Fruit fly (Drosophila melanogaster) whole organism, embryonic: ENCODE results near the gene CG31872.
A peak's percentile ranks its signal among the peaks of the same experiment; 100 is the strongest.

ENCODE experiments used
- ATbp ChIP-seq: fragments of 200-800 bp; sonication (Bioruptor generic); optimal IDR thresholded peaks from 2 replicates; lab custom pipeline; 2017; ENCODE audit warnings: missing biosample characterization, mild to moderate bottlenecking, missing genetic modification characterization, missing genetic modification reagents
- Atf3 ChIP-seq: fragments of 200-800 bp; sonication (Bioruptor generic); optimal IDR thresholded peaks from 3 replicates; lab custom pipeline; 2016; ENCODE audit warnings: missing biosample characterization, missing genetic modification characterization
- CG10274 ChIP-seq: fragments of 200-800 bp; sonication (Bioruptor generic); optimal IDR thresholded peaks from 3 replicates; lab custom pipeline; 2017; ENCODE audit warnings: missing biosample characterization, mild to moderate bottlenecking, missing genetic modification characterization
- CG10565 ChIP-seq: fragments of 200-800 bp; sonication (Bioruptor generic); optimal IDR thresholded peaks from 3 replicates; lab custom pipeline; 2016; ENCODE audit warnings: missing biosample characterization, mild to moderate bottlenecking, missing genetic modification characterization
- CG11695 ChIP-seq: fragments of 200-800 bp; sonication (Bioruptor generic); IDR thresholded peaks from 3 replicates; pipeline ENCODE4 v1.3.6; 2022; ENCODE audit warnings: missing biosample characterization, missing genetic modification characterization
- CG12391 ChIP-seq: fragments of 200-800 bp; sonication (Bioruptor generic); optimal IDR thresholded peaks from 3 replicates; lab custom pipeline; 2018; ENCODE audit warnings: missing biosample characterization, mild to moderate bottlenecking, missing genetic modification characterization, moderate library complexity
- CG15011 ChIP-seq: fragments of 200-800 bp; sonication (Bioruptor generic); optimal IDR thresholded peaks from 3 replicates; lab custom pipeline; 2018; ENCODE audit warnings: missing biosample characterization, mild to moderate bottlenecking, missing genetic modification characterization
- CG15269 ChIP-seq: fragments of 200-800 bp; sonication (Bioruptor generic); optimal IDR thresholded peaks from 2 replicates; lab custom pipeline; 2018; ENCODE audit warnings: missing biosample characterization, mild to moderate bottlenecking, missing genetic modification characterization, moderate library complexity
- CG15479 ChIP-seq: fragments of 200-800 bp; sonication (Bioruptor generic); optimal IDR thresholded peaks from 3 replicates; lab custom pipeline; 2019; ENCODE audit warnings: missing biosample characterization, mild to moderate bottlenecking, missing genetic modification characterization, moderate library complexity
- CG15514 ChIP-seq: fragments of 200-800 bp; sonication (Bioruptor generic); optimal IDR thresholded peaks from 3 replicates; lab custom pipeline; 2017; ENCODE audit warnings: missing biosample characterization, missing genetic modification characterization, mild to moderate bottlenecking, moderate library complexity, missing genetic modification reagents
- CG17186 ChIP-seq: fragments of 200-800 bp; sonication (Bioruptor generic); optimal IDR thresholded peaks from 3 replicates; lab custom pipeline; 2017; ENCODE audit warnings: missing biosample characterization, missing genetic modification reagents, missing genetic modification characterization
- CG17385 ChIP-seq: fragments of 200-800 bp; sonication (Bioruptor generic); optimal IDR thresholded peaks from 3 replicates; lab custom pipeline; 2018; ENCODE audit warnings: missing biosample characterization, mild to moderate bottlenecking, missing genetic modification characterization
- CG17568 ChIP-seq: fragments of 200-800 bp; sonication (Bioruptor generic); optimal IDR thresholded peaks from 2 replicates; lab custom pipeline; 2018; ENCODE audit warnings: missing biosample characterization, mild to moderate bottlenecking, missing genetic modification characterization, moderate library complexity
- CG18476 ChIP-seq: fragments of 200-800 bp; sonication (Bioruptor generic); optimal IDR thresholded peaks from 2 replicates; lab custom pipeline; 2016; ENCODE audit warnings: missing biosample characterization, mild to moderate bottlenecking, missing genetic modification characterization
- CG2889 ChIP-seq: fragments of 200-800 bp; sonication (Bioruptor generic); IDR thresholded peaks from 3 replicates; pipeline ENCODE4 v1.3.6; 2022; ENCODE audit warnings: missing biosample characterization, missing genetic modification characterization
- CG30431 ChIP-seq: fragments of 200-800 bp; sonication (Bioruptor generic); optimal IDR thresholded peaks from 2 replicates; lab custom pipeline; 2017; ENCODE audit warnings: missing biosample characterization, missing genetic modification characterization
- CG32767 ChIP-seq: fragments of 200-800 bp; sonication (Bioruptor generic); IDR thresholded peaks from 2 replicates; pipeline ENCODE4 v1.3.6; 2022; ENCODE audit warnings: missing biosample characterization, missing genetic modification characterization
- CG3281 ChIP-seq: fragments of 200-800 bp; sonication (Bioruptor generic); optimal IDR thresholded peaks from 3 replicates; lab custom pipeline; 2017; ENCODE audit warnings: missing biosample characterization, mild to moderate bottlenecking, missing genetic modification characterization
- CG3838 ChIP-seq: fragments of 200-800 bp; sonication (Bioruptor generic); optimal IDR thresholded peaks from 3 replicates; lab custom pipeline; 2016; ENCODE audit warnings: missing biosample characterization, missing genetic modification characterization
- CG4360 ChIP-seq: fragments of 200-800 bp; sonication (Bioruptor generic); IDR thresholded peaks from 2 replicates; pipeline ENCODE4 v1.3.6; 2022; ENCODE audit warnings: missing biosample characterization, missing genetic modification characterization
- CG7928 ChIP-seq: fragments of 200-800 bp; sonication (Bioruptor generic); optimal IDR thresholded peaks from 2 replicates; lab custom pipeline; 2017; ENCODE audit warnings: missing biosample characterization, mild to moderate bottlenecking, missing genetic modification characterization
- CG8281 ChIP-seq: fragments of 200-800 bp; sonication (Bioruptor generic); optimal IDR thresholded peaks from 2 replicates; lab custom pipeline; 2018; ENCODE audit warnings: missing biosample characterization, mild to moderate bottlenecking, missing genetic modification characterization, moderate library complexity
- CG9215 ChIP-seq: fragments of 200-800 bp; sonication (Bioruptor generic); IDR thresholded peaks from 2 replicates; pipeline ENCODE4 v1.3.6; 2022; ENCODE audit warnings: missing biosample characterization, missing genetic modification characterization
- D19B ChIP-seq: fragments of 200-800 bp; sonication (Bioruptor generic); optimal IDR thresholded peaks from 2 replicates; lab custom pipeline; 2017; ENCODE audit warnings: missing biosample characterization, mild to moderate bottlenecking, missing genetic modification characterization
- Eip74EF ChIP-seq, 2 experiments: fragments of 200-800 bp in 1 of 2; fragments of >200 bp in 1 of 2; sonication (Bioruptor generic) in 1 of 2; optimal IDR thresholded peaks; 2 replicates each; lab custom pipeline; 2017 to 2019; ENCODE audit warnings: missing biosample characterization in 2 of 2, missing genetic modification characterization in 2 of 2, mild to moderate bottlenecking in 1 of 2, moderate library complexity in 1 of 2
- Fer1 ChIP-seq: fragments of 200-800 bp; sonication (Bioruptor generic); optimal IDR thresholded peaks from 2 replicates; lab custom pipeline; 2017; ENCODE audit warnings: missing biosample characterization, mild to moderate bottlenecking, missing genetic modification characterization
- Jarid2 ChIP-seq: fragments of 200-800 bp; sonication (Bioruptor generic); optimal IDR thresholded peaks from 3 replicates; lab custom pipeline; 2017; ENCODE audit warnings: mild to moderate bottlenecking, missing biosample characterization, missing genetic modification reagents, missing genetic modification characterization
- Lhr ChIP-seq: fragments of 200-800 bp; sonication (Bioruptor generic); optimal IDR thresholded peaks from 3 replicates; lab custom pipeline; 2017; ENCODE audit warnings: mild to moderate bottlenecking, missing biosample characterization, missing genetic modification reagents, missing genetic modification characterization
- MBD-R2 ChIP-seq: fragments of 200-800 bp; sonication (Bioruptor generic); IDR thresholded peaks from 2 replicates; pipeline ENCODE4 v1.3.6; 2022; ENCODE audit warnings: missing biosample characterization, missing genetic modification characterization
- MTF-1 ChIP-seq: fragments of 200-800 bp; sonication (Bioruptor generic); optimal IDR thresholded peaks from 2 replicates; lab custom pipeline; 2018; ENCODE audit warnings: missing biosample characterization, mild to moderate bottlenecking, missing genetic modification characterization, borderline replicate concordance
- NC2β ChIP-seq: fragments of 200-800 bp; sonication (Bioruptor generic); optimal IDR thresholded peaks from 2 replicates; lab custom pipeline; 2016; ENCODE audit warnings: missing biosample characterization, missing genetic modification characterization
- abd-A ChIP-seq: fragments of 200-800 bp; sonication (Bioruptor generic); optimal IDR thresholded peaks from 3 replicates; lab custom pipeline; 2019; ENCODE audit warnings: missing biosample characterization, mild to moderate bottlenecking, missing genetic modification characterization, moderate library complexity
- aop ChIP-seq: fragments of 200-800 bp; sonication (Bioruptor generic); IDR thresholded peaks from 2 replicates; pipeline ENCODE4 v1.3.6; 2022; ENCODE audit warnings: missing biosample characterization, missing genetic modification characterization
- bab2 ChIP-seq: fragments of 200-800 bp; sonication (Bioruptor generic); optimal IDR thresholded peaks from 2 replicates; lab custom pipeline; 2016; ENCODE audit warnings: missing biosample characterization, missing genetic modification characterization
- dati ChIP-seq: fragments of 200-800 bp; sonication (Bioruptor generic); IDR thresholded peaks from 2 replicates; pipeline ENCODE4 v1.3.6; 2022; ENCODE audit warnings: missing biosample characterization, missing genetic modification characterization
- ems ChIP-seq: fragments of 200-800 bp; sonication (Bioruptor generic); optimal IDR thresholded peaks from 3 replicates; lab custom pipeline; 2016; ENCODE audit warnings: missing biosample characterization, missing genetic modification characterization
- exex ChIP-seq: fragments of 200-800 bp; sonication (Bioruptor generic); optimal IDR thresholded peaks from 4 replicates; lab custom pipeline; 2018; ENCODE audit warnings: missing biosample characterization, mild to moderate bottlenecking, missing genetic modification characterization, moderate library complexity
- fd64A ChIP-seq: fragments of 200-800 bp; sonication (Bioruptor generic); optimal IDR thresholded peaks from 3 replicates; lab custom pipeline; 2018; ENCODE audit warnings: missing biosample characterization, mild to moderate bottlenecking, missing genetic modification characterization
- grau ChIP-seq: fragments of 200-800 bp; optimal IDR thresholded peaks from 3 replicates; lab custom pipeline; 2019; ENCODE audit warnings: missing biosample characterization, mild to moderate bottlenecking, missing genetic modification characterization, moderate library complexity
- grn ChIP-seq: fragments of 200-800 bp; sonication (Bioruptor generic); optimal IDR thresholded peaks from 3 replicates; lab custom pipeline; 2017; ENCODE audit warnings: missing biosample characterization, missing genetic modification characterization
- gro ChIP-seq: fragments of 200-800 bp; sonication (Bioruptor generic); optimal IDR thresholded peaks from 2 replicates; lab custom pipeline; 2016; ENCODE audit warnings: missing biosample characterization, missing genetic modification characterization
- klu ChIP-seq: fragments of 200-800 bp; sonication (Bioruptor generic); IDR thresholded peaks from 2 replicates; pipeline ENCODE4 v1.3.6; 2022; ENCODE audit warnings: missing biosample characterization, missing genetic modification characterization
- nmo ChIP-seq: fragments of 200-800 bp; sonication (Bioruptor generic); optimal IDR thresholded peaks from 2 replicates; lab custom pipeline; 2018; ENCODE audit warnings: missing biosample characterization, mild to moderate bottlenecking, missing genetic modification characterization, moderate library complexity
- scrt ChIP-seq: fragments of 200-800 bp; sonication (Bioruptor generic); optimal IDR thresholded peaks from 2 replicates; lab custom pipeline; 2018; ENCODE audit warnings: missing biosample characterization, mild to moderate bottlenecking, missing genetic modification characterization, moderate library complexity
- sd ChIP-seq: fragments of 200-800 bp; sonication (Bioruptor generic); optimal IDR thresholded peaks from 3 replicates; lab custom pipeline; 2018; ENCODE audit warnings: missing biosample characterization, mild to moderate bottlenecking, missing genetic modification characterization, moderate library complexity
- sob ChIP-seq: fragments of 200-800 bp; sonication (Bioruptor generic); IDR thresholded peaks from 2 replicates; pipeline ENCODE4 v1.3.6; 2022; ENCODE audit warnings: missing biosample characterization, missing genetic modification characterization
- stc ChIP-seq: fragments of 200-800 bp; sonication (Bioruptor generic); IDR thresholded peaks from 2 replicates; pipeline ENCODE4 v1.3.6; 2022; ENCODE audit warnings: missing biosample characterization, missing genetic modification characterization
- unc-4 ChIP-seq: fragments of 200-800 bp; sonication (Bioruptor generic); IDR thresholded peaks from 2 replicates; pipeline ENCODE4 v1.3.6; 2022; ENCODE audit warnings: missing biosample characterization, missing genetic modification characterization; ENCODE audit not compliant: partially characterized antibody
- zfh1 ChIP-seq: fragments of 200-800 bp; sonication (Bioruptor generic); IDR thresholded peaks from 3 replicates; pipeline ENCODE4 v1.3.6; 2022; ENCODE audit warnings: missing biosample characterization, missing genetic modification characterization
- zfh2 ChIP-seq: fragments of 200-800 bp; sonication (Bioruptor generic); optimal IDR thresholded peaks from 2 replicates; lab custom pipeline; 2016; ENCODE audit warnings: missing biosample characterization, missing genetic modification characterization

CG31872 gene

dm6 chr2L:10665603-10666002 is 25.9 kb downstream of the CG31872 start (continued):
- peak; percentile 67 for TF ChIP-seq Atf3 (GFP tag; lab: Kevin White, UChicago)
- TF ChIP-seq CG9215 = peak; percentile 70
- no peak for TF ChIP-seq CG4360 (GFP tag; lab: Robert Waterston, UW)
- TF ChIP-seq CG30431 (GFP tag; lab: Kevin White, UChicago) = peak; percentile 21
- TF ChIP-seq Jarid2 (GFP tag; lab: Kevin White, UChicago) = peak; percentile 21
- peak; percentile 67 for TF ChIP-seq nmo (GFP tag; lab: Kevin White, UChicago)
- peak; percentile 37 for TF ChIP-seq CG18476 (GFP tag; lab: Kevin White, UChicago)
- TF ChIP-seq Fer1 = peak; percentile 75
- TF ChIP-seq D19B (GFP tag; lab: Kevin White, UChicago) = peak; percentile 26
- TF ChIP-seq scrt = peak; percentile 51
- no peak for TF ChIP-seq CG10565 (GFP tag; lab: Kevin White, UChicago)
- peak; percentile 75 for TF ChIP-seq gro (GFP tag; lab: Kevin White, UChicago)
- no peak for TF ChIP-seq CG17186 (GFP tag; lab: Kevin White, UChicago)
- no peak for TF ChIP-seq fd64A
- TF ChIP-seq CG3281 = peak; percentile 56
- peak; percentile 55 for TF ChIP-seq MBD-R2
- TF ChIP-seq bab2 (GFP tag; lab: Kevin White, UChicago) = peak; percentile 72
- TF ChIP-seq sob (GFP tag; lab: Robert Waterston, UW) = peak; percentile 87
- TF ChIP-seq grau (tag; lab: Kevin White, UChicago) = peak; percentile 94
- no peak for TF ChIP-seq klu
- peak in 1 of 2 experiments; percentile 72 for TF ChIP-seq Eip74EF (GFP tag; optimal IDR thresholded peaks at IDR 0.05; lab: Kevin White, UChicago)
- 0 out of 2 replicates have a peak, but pooled peaks have one; percentile 7 for TF ChIP-seq aop
- TF ChIP-seq CG15269 (tag; lab: Kevin White, UChicago) = peak; percentile 88
- TF ChIP-seq ems (GFP tag; lab: Kevin White, UChicago) = peak; percentile 53
- TF ChIP-seq zfh1 (GFP tag; lab: Robert Waterston, UW) = peak; percentile 86
- TF ChIP-seq MTF-1 (GFP tag; lab: Kevin White, UChicago) = peak; percentile 7
- peak; percentile 58 for TF ChIP-seq CG15011 (GFP tag; lab: Kevin White, UChicago)
- TF ChIP-seq CG8281 (tag; lab: Kevin White, UChicago) = peak; percentile 34
- TF ChIP-seq CG15479 (GFP tag; lab: Kevin White, UChicago) = no peak
- TF ChIP-seq CG17568 (GFP tag; lab: Kevin White, UChicago) = peak; percentile 48
- TF ChIP-seq sd (tag; lab: Kevin White, UChicago) = peak; percentile 55
- peak; percentile 84 for TF ChIP-seq stc (GFP tag; lab: Robert Waterston, UW)
- no peak for TF ChIP-seq unc-4 (GFP tag; lab: Robert Waterston, UW)
- no peak for TF ChIP-seq Lhr (GFP tag; lab: Kevin White, UChicago)
- TF ChIP-seq CG15514 = peak; percentile 53
- no peak for TF ChIP-seq CG7928 (GFP tag; lab: Kevin White, UChicago)
- TF ChIP-seq CG32767 (GFP tag; lab: Robert Waterston, UW) = peak; percentile 83
- peak; percentile 80 for TF ChIP-seq CG12391 (tag; lab: Kevin White, UChicago)
- peak; percentile 71 for TF ChIP-seq ATbp (GFP tag; lab: Kevin White, UChicago)
- peak; percentile 86 for TF ChIP-seq CG11695 (GFP tag; lab: Robert Waterston, UW)
- TF ChIP-seq grn (GFP tag; lab: Kevin White, UChicago) = no peak
- TF ChIP-seq dati (GFP tag; lab: Robert Waterston, UW) = peak; percentile 6; the same call in 1 of the 2 replicates
- TF ChIP-seq CG2889 (GFP tag; lab: Robert Waterston, UW) = peak; percentile 76
- peak; percentile 12 for TF ChIP-seq exex
- peak; percentile 76 for TF ChIP-seq CG17385 (GFP tag; lab: Kevin White, UChicago)
- peak; percentile 64 for TF ChIP-seq CG3838 (GFP tag; lab: Kevin White, UChicago)
- TF ChIP-seq abd-A (tag; lab: Kevin White, UChicago) = no peak
- peak; percentile 59 for TF ChIP-seq zfh2 (GFP tag; lab: Kevin White, UChicago)
- TF ChIP-seq CG10274 = peak; percentile 17
- TF ChIP-seq NC2β (GFP tag; lab: Kevin White, UChicago) = peak; percentile 59
